Worm (Caenorhabditis elegans) whole organism, L4 larva: ENCODE results near the gene C07A9.9.

Experiments used
- F10B5.3 ChIP-seq: sonication (generic microtip); optimal IDR thresholded peaks from 2 replicates; lab custom pipeline; 2016; ENCODE audit warnings: mild to moderate bottlenecking, missing genetic modification characterization, missing compliant biosample characterization
- F37D6.2 ChIP-seq: sonication (generic microtip); optimal IDR thresholded peaks from 2 replicates; lab custom pipeline; 2016; ENCODE audit warnings: mild to moderate bottlenecking, missing genetic modification characterization, missing compliant biosample characterization
- R02D3.7 ChIP-seq: fragments of 150-350 bp; sonication (generic microtip); optimal IDR thresholded peaks from 3 replicates; lab custom pipeline; 2014; ENCODE audit warnings: missing biosample characterization, missing genetic modification characterization
- Y5F2A.4 ChIP-seq: fragments of 200-800 bp; sonication (Bioruptor generic); optimal IDR thresholded peaks from 2 replicates; lab custom pipeline; 2018; ENCODE audit warnings: mild to moderate bottlenecking, missing genetic modification characterization, missing compliant biosample characterization
- ZK546.5 ChIP-seq, 2 experiments: sonication (generic microtip); optimal IDR thresholded peaks; 2 replicates each; lab custom pipeline; 2017; ENCODE audit warnings: missing biosample characterization in 2 of 2, missing genetic modification characterization in 2 of 2
- aha-1 ChIP-seq: fragments of 150-350 bp; peaks from one replicate; lab custom pipeline; 2014; ENCODE audit warnings: missing biosample characterization, missing genetic modification characterization
- arid-1 ChIP-seq: fragments of 200-800 bp; sonication (Bioruptor generic); conservative IDR thresholded peaks from 2 replicates; pipeline ENCODE4 v1.3.6; 2022; ENCODE audit warnings: missing genetic modification reagents, missing genetic modification characterization, missing compliant biosample characterization
- attf-4 ChIP-seq: sonication (generic microtip); optimal IDR thresholded peaks from 3 replicates; lab custom pipeline; 2017; ENCODE audit warnings: missing biosample characterization, missing genetic modification characterization
- ceh-20 ChIP-seq: fragments of 200-800 bp; sonication (Bioruptor generic); IDR thresholded peaks from 2 replicates; pipeline ENCODE4 v1.3.6; 2022; ENCODE audit warnings: missing genetic modification reagents, missing genetic modification characterization, missing compliant biosample characterization
- ceh-28 ChIP-seq: fragments of 150-350 bp; optimal IDR thresholded peaks from 2 replicates; lab custom pipeline; 2014; ENCODE audit warnings: missing biosample characterization, missing genetic modification reagents, missing genetic modification characterization
- ceh-32 ChIP-seq: sonication (generic microtip); optimal IDR thresholded peaks from 2 replicates; lab custom pipeline; 2016; ENCODE audit warnings: mild to moderate bottlenecking, missing genetic modification characterization, missing compliant biosample characterization; ENCODE audit not compliant: poor library complexity
- ceh-62 ChIP-seq: sonication (generic microtip); optimal IDR thresholded peaks from 2 replicates; lab custom pipeline; 2017; ENCODE audit warnings: missing biosample characterization, missing genetic modification characterization
- ceh-82 ChIP-seq: sonication (generic microtip); optimal IDR thresholded peaks from 2 replicates; lab custom pipeline; 2017; ENCODE audit warnings: missing biosample characterization, missing genetic modification characterization
- ces-1 ChIP-seq: fragments of 150-350 bp; sonication (generic microtip); optimal IDR thresholded peaks from 4 replicates; lab custom pipeline; 2014; ENCODE audit warnings: missing biosample characterization, missing genetic modification reagents, missing genetic modification characterization
- ctbp-1 ChIP-seq: fragments of 200-800 bp; sonication (Bioruptor generic); IDR thresholded peaks from 2 replicates; pipeline ENCODE4 v1.3.6; 2022; ENCODE audit warnings: missing genetic modification reagents, missing genetic modification characterization, missing compliant biosample characterization
- daf-12 ChIP-seq: fragments of 150-350 bp; optimal IDR thresholded peaks from 2 replicates; lab custom pipeline; 2014; ENCODE audit warnings: missing biosample characterization, missing genetic modification reagents, missing genetic modification characterization
- daf-16 ChIP-seq, 3 experiments: sonication (generic microtip); optimal IDR thresholded peaks; 2 replicates each; lab custom pipeline; 2016 to 2017; ENCODE audit warnings: missing genetic modification characterization in 3 of 3, missing genetic modification reagents in 3 of 3, mild to moderate bottlenecking in 2 of 3, missing compliant biosample characterization in 2 of 3, missing biosample characterization in 1 of 3, moderate library complexity in 1 of 3
- dmd-6 ChIP-seq: fragments of 200-800 bp; sonication (Bioruptor generic); IDR thresholded peaks from 2 replicates; pipeline ENCODE4 v1.3.6; 2022; ENCODE audit warnings: missing genetic modification reagents, missing genetic modification characterization, missing compliant biosample characterization
- dmd-9 ChIP-seq: fragments of 200-800 bp; sonication (Bioruptor generic); IDR thresholded peaks from 2 replicates; pipeline ENCODE4 v1.3.6; 2022; ENCODE audit warnings: missing genetic modification reagents, missing genetic modification characterization, missing compliant biosample characterization
- egl-27 ChIP-seq: sonication (generic microtip); optimal IDR thresholded peaks from 3 replicates; lab custom pipeline; 2017; ENCODE audit warnings: missing biosample characterization, missing genetic modification reagents, missing genetic modification characterization
- fkh-10 ChIP-seq: fragments of 150-350 bp; optimal IDR thresholded peaks from 2 replicates; lab custom pipeline; 2014; ENCODE audit warnings: missing biosample characterization, missing genetic modification reagents, missing genetic modification characterization
- fos-1 ChIP-seq: fragments of 150-350 bp; optimal IDR thresholded peaks from 2 replicates; lab custom pipeline; 2014; ENCODE audit warnings: missing biosample characterization, missing genetic modification characterization
- hlh-11 ChIP-seq: fragments of 200-800 bp; sonication (Bioruptor generic); optimal IDR thresholded peaks from 2 replicates; lab custom pipeline; 2018; ENCODE audit warnings: mild to moderate bottlenecking, missing genetic modification characterization, missing compliant biosample characterization
- jun-1 ChIP-seq: fragments of 150-350 bp; optimal IDR thresholded peaks from 2 replicates; lab custom pipeline; 2014; ENCODE audit warnings: missing biosample characterization, missing genetic modification reagents, missing genetic modification characterization
- lin-29 ChIP-seq: fragments of 200-800 bp; sonication (Bioruptor generic); IDR thresholded peaks from 2 replicates; pipeline ENCODE4 v1.3.6; 2022; ENCODE audit warnings: missing genetic modification reagents, missing genetic modification characterization, missing compliant biosample characterization
- mep-1 ChIP-seq: fragments of 150-350 bp; sonication (generic microtip); optimal IDR thresholded peaks from 3 replicates; lab custom pipeline; 2014; ENCODE audit warnings: missing biosample characterization, missing genetic modification characterization
- mes-2 ChIP-seq: sonication (generic microtip); optimal IDR thresholded peaks from 2 replicates; lab custom pipeline; 2016; ENCODE audit warnings: missing genotype, mild to moderate bottlenecking, missing genetic modification characterization, missing compliant biosample characterization; ENCODE audit not compliant: poor library complexity, severe bottlenecking
- mxl-3 ChIP-seq: fragments of 200-800 bp; sonication (Bioruptor generic); optimal IDR thresholded peaks from 2 replicates; lab custom pipeline; 2018; ENCODE audit warnings: mild to moderate bottlenecking, missing genetic modification characterization, missing compliant biosample characterization
- nhr-10 ChIP-seq: fragments of 150-350 bp; optimal IDR thresholded peaks from 2 replicates; lab custom pipeline; 2014; ENCODE audit warnings: missing biosample characterization, missing genetic modification characterization
- nhr-102 ChIP-seq: sonication (generic microtip); optimal IDR thresholded peaks from 2 replicates; lab custom pipeline; 2016; ENCODE audit warnings: mild to moderate bottlenecking, missing genetic modification characterization, moderate library complexity, missing compliant biosample characterization
- nhr-111 ChIP-seq: fragments of 200-800 bp; sonication (Bioruptor generic); optimal IDR thresholded peaks from 2 replicates; lab custom pipeline; 2018; ENCODE audit warnings: mild to moderate bottlenecking, missing genetic modification characterization, missing compliant biosample characterization
- nhr-28 ChIP-seq: fragments of 150-350 bp; optimal IDR thresholded peaks from 2 replicates; lab custom pipeline; 2014; ENCODE audit warnings: missing biosample characterization, missing genetic modification characterization
- nhr-41 ChIP-seq: fragments of 200-800 bp; sonication (Bioruptor generic); IDR thresholded peaks from 2 replicates; pipeline ENCODE4 v1.3.6; 2022; ENCODE audit warnings: missing genetic modification reagents, missing genetic modification characterization, missing compliant biosample characterization
- nhr-48 ChIP-seq: sonication (generic microtip); optimal IDR thresholded peaks from 2 replicates; lab custom pipeline; 2016; ENCODE audit warnings: mild to moderate bottlenecking, missing genetic modification characterization, missing compliant biosample characterization
- nhr-6 ChIP-seq: fragments of 150-350 bp; optimal IDR thresholded peaks from 2 replicates; lab custom pipeline; 2014; ENCODE audit warnings: missing biosample characterization, missing genetic modification characterization
- pha-4 ChIP-seq, 2 experiments: fragments of 150-350 bp in 1 of 2; fragments of 200-800 bp in 1 of 2; sonication (Bioruptor generic) in 1 of 2; IDR thresholded peaks in 1 of 2; optimal IDR thresholded peaks in 1 of 2; 2 replicates each; pipeline versions ENCODE4 v1.3.6 to Lab custom; 2014 to 2022; ENCODE audit warnings: missing genetic modification characterization in 2 of 2, missing genetic modification reagents in 2 of 2, missing biosample characterization in 1 of 2, missing compliant biosample characterization in 1 of 2
- php-3 ChIP-seq: fragments of 200-800 bp; sonication (Bioruptor generic); IDR thresholded peaks from 2 replicates; pipeline ENCODE4 v1.3.6; 2022; ENCODE audit warnings: missing genetic modification reagents, missing genetic modification characterization, missing compliant biosample characterization
- pqm-1 ChIP-seq: sonication (generic microtip); optimal IDR thresholded peaks from 2 replicates; lab custom pipeline; 2017; ENCODE audit warnings: missing biosample characterization, missing genetic modification characterization
- sdz-12 ChIP-seq: fragments of 200-800 bp; sonication (Bioruptor generic); optimal IDR thresholded peaks from 2 replicates; lab custom pipeline; 2018; ENCODE audit warnings: mild to moderate bottlenecking, missing genetic modification characterization, missing compliant biosample characterization
- set-16 ChIP-seq: fragments of 200-800 bp; sonication (Bioruptor generic); IDR thresholded peaks from 2 replicates; pipeline ENCODE4 v1.3.6; 2022; ENCODE audit warnings: missing genetic modification reagents, missing genetic modification characterization, missing compliant biosample characterization
- skn-1 ChIP-seq: fragments of 150-350 bp; optimal IDR thresholded peaks from 2 replicates; lab custom pipeline; 2014; ENCODE audit warnings: missing biosample characterization, missing genetic modification characterization
- tag-97 ChIP-seq: fragments of 200-800 bp; sonication (Bioruptor generic); IDR thresholded peaks from 2 replicates; pipeline ENCODE4 v1.3.6; 2022; ENCODE audit warnings: missing genetic modification characterization, missing compliant biosample characterization
- unc-130 ChIP-seq: sonication (generic microtip); optimal IDR thresholded peaks from 2 replicates; lab custom pipeline; 2016; ENCODE audit warnings: missing genetic modification reagents, missing genetic modification characterization, missing compliant biosample characterization
- unc-62 ChIP-seq, 3 experiments: fragments of 150-350 bp in 1 of 3; sonication (generic microtip); optimal IDR thresholded peaks in 2 of 3; peaks in 1 of 3; 1 replicate in 1 of 3; 2 replicates in 2 of 3; lab custom pipeline; 2014 to 2017; ENCODE audit warnings: missing biosample characterization in 3 of 3, missing genetic modification characterization in 3 of 3, missing genetic modification reagents in 3 of 3, missing genotype in 1 of 3
- vab-7 ChIP-seq: fragments of 200-800 bp; sonication (Bioruptor generic); IDR thresholded peaks from 2 replicates; pipeline ENCODE4 v1.3.6; 2022; ENCODE audit warnings: missing genetic modification reagents, missing genetic modification characterization, missing compliant biosample characterization
- zag-1 ChIP-seq: fragments of 150-350 bp; optimal IDR thresholded peaks from 2 replicates; lab custom pipeline; 2014; ENCODE audit warnings: missing biosample characterization, missing genetic modification characterization
- zfp-2 ChIP-seq: sonication (generic microtip); optimal IDR thresholded peaks from 2 replicates; lab custom pipeline; 2016; ENCODE audit warnings: mild to moderate bottlenecking, missing genetic modification characterization, missing compliant biosample characterization
- zip-11 ChIP-seq: fragments of 200-800 bp; sonication (Bioruptor generic); IDR thresholded peaks from 2 replicates; pipeline ENCODE4 v1.3.6; 2022; ENCODE audit warnings: missing genetic modification characterization, missing compliant biosample characterization
- zip-2 ChIP-seq: fragments of 150-350 bp; optimal IDR thresholded peaks from 2 replicates; lab custom pipeline; 2014; ENCODE audit warnings: missing biosample characterization, missing genetic modification characterization

C07A9.9 gene

ce11 chrIII:9619079-9619761 is 48.2 kb downstream of the C07A9.9 start, which contains the start of gene hlh-11 (continued):
- TF ChIP-seq mes-2 (tag; lab: Kevin White, UChicago) (peak; percentile 53), zag-1 (peak; percentile 48), mep-1 (tag; lab: Kevin White, UChicago) (peak; percentile 97), ctbp-1 (GFP tag; lab: Robert Waterston, UW) (peak; percentile 91), fos-1 (tag; lab: Kevin White, UChicago) (no peak), set-16 (GFP tag; lab: Robert Waterston, UW) (peak; percentile 93), hlh-11 (no peak), F37D6.2 (tag; lab: Kevin White, UChicago) (peak; percentile 90), nhr-10 (tag; lab: Kevin White, UChicago) (peak; percentile 91), unc-62 (GFP tag; optimal IDR thresholded peaks at IDR 0.05 in 1 of 2; lab: Kevin White, UChicago) (peak in 1 of 2 experiments; percentile 82), unc-62 (tag; optimal IDR thresholded peaks at IDR 0.05; lab: Kevin White, UChicago) (peak; percentile 43), unc-130 (GFP tag; lab: Kevin White, UChicago) (no peak), jun-1 (tag; lab: Kevin White, UChicago) (no peak), F10B5.3 (tag; lab: Kevin White, UChicago) (no peak), ceh-28 (tag; lab: Kevin White, UChicago) (peak; percentile 46), nhr-102 (tag; lab: Kevin White, UChicago) (peak; percentile 70), zfp-2 (tag; lab: Kevin White, UChicago) (peak; percentile 35), nhr-48 (tag; lab: Kevin White, UChicago) (peak; percentile 93), arid-1 (GFP tag; lab: Robert Waterston, UW) (peak; percentile 17; the same call in 1 of the 2 replicates), zip-11 (GFP tag; lab: Robert Waterston, UW) (no peak), ces-1 (GFP tag; lab: Kevin White, UChicago) (peak; percentile 58), dmd-6 (GFP tag; lab: Robert Waterston, UW) (peak; percentile 65), nhr-41 (GFP tag; lab: Robert Waterston, UW) (peak; percentile 7; the same call in 1 of the 2 replicates), tag-97 (no peak), daf-16 (GFP tag; optimal IDR thresholded peaks at IDR 0.05; lab: Kevin White, UChicago) (peak in 1 of 2 experiments; percentile 81), daf-16 (tag; optimal IDR thresholded peaks at IDR 0.05; lab: Kevin White, UChicago) (peak; percentile 66), attf-4 (tag; lab: Kevin White, UChicago) (no peak), ceh-62 (tag; lab: Kevin White, UChicago) (no peak), ceh-32 (no peak), ceh-20 (GFP tag; lab: Robert Waterston, UW) (peak; percentile 64), nhr-111 (no peak), sdz-12 (no peak), ZK546.5 (tag; optimal IDR thresholded peaks at IDR 0.05; lab: Kevin White, UChicago) (peak in 1 of 2 experiments; percentile 47), zip-2 (tag; lab: Kevin White, UChicago) (no peak), lin-29 (GFP tag; lab: Robert Waterston, UW) (peak; percentile 33; the same call in 1 of the 2 replicates), aha-1 (peak; percentile 93), ceh-82 (tag; lab: Kevin White, UChicago) (no peak), dmd-9 (GFP tag; lab: Robert Waterston, UW) (no peak), Y5F2A.4 (GFP tag; lab: Kevin White, UChicago) (no peak), pqm-1 (tag; lab: Kevin White, UChicago) (peak; percentile 57), egl-27 (tag; lab: Kevin White, UChicago) (no peak), vab-7 (GFP tag; lab: Robert Waterston, UW) (0 out of 2 replicates have a peak, but pooled peaks have one; percentile 43), pha-4 (GFP tag; IDR thresholded peaks at IDR 0.05; lab: Robert Waterston, UW) (peak; percentile 91), pha-4 (tag; optimal IDR thresholded peaks at IDR 0.05; lab: Kevin White, UChicago) (peak; percentile 30), nhr-6 (tag; lab: Kevin White, UChicago) (peak; percentile 85), php-3 (GFP tag; lab: Robert Waterston, UW) (0 out of 2 replicates have a peak, but pooled peaks have one; percentile 30), fkh-10 (peak; percentile 89), nhr-28 (peak; percentile 83), R02D3.7 (no peak), daf-12 (no peak), mxl-3 (GFP tag; lab: Kevin White, UChicago) (peak; percentile 97), skn-1 (tag; lab: Kevin White, UChicago) (peak; percentile 13)
